Fruit fly (Drosophila melanogaster) whole organism, embryonic: ENCODE measurements around the gene CG5070.
A peak's percentile ranks its signal among the peaks of the same experiment; 100 is the strongest.

Source experiments
- Abd-B ChIP-seq: fragments of 200-800 bp; sonication (Bioruptor generic); optimal IDR thresholded peaks from 2 replicates; lab custom pipeline; 2018; ENCODE audit warnings: missing biosample characterization, mild to moderate bottlenecking, missing genetic modification characterization, moderate library complexity
- Adf1 ChIP-seq: fragments of 200-800 bp; sonication (Bioruptor generic); IDR thresholded peaks from 2 replicates; pipeline ENCODE4 v1.3.6; 2022; ENCODE audit warnings: missing biosample characterization, missing genetic modification characterization
- Atf-2 ChIP-seq: fragments of 200-800 bp; sonication (Bioruptor generic); optimal IDR thresholded peaks from 2 replicates; lab custom pipeline; 2016; ENCODE audit warnings: missing biosample characterization, missing genetic modification characterization
- CG10147 ChIP-seq: fragments of 200-800 bp; sonication (Bioruptor generic); optimal IDR thresholded peaks from 2 replicates; lab custom pipeline; 2019; ENCODE audit warnings: missing biosample characterization, mild to moderate bottlenecking, missing genetic modification characterization, moderate library complexity
- CG10431 ChIP-seq: fragments of 200-800 bp; sonication (Bioruptor generic); optimal IDR thresholded peaks from 3 replicates; lab custom pipeline; 2018; ENCODE audit warnings: missing biosample characterization, mild to moderate bottlenecking, missing genetic modification characterization
- CG10979 ChIP-seq: fragments of 200-800 bp; sonication (Bioruptor generic); optimal IDR thresholded peaks from 2 replicates; lab custom pipeline; 2018; ENCODE audit warnings: missing biosample characterization, mild to moderate bottlenecking, missing genetic modification characterization, moderate library complexity
- CG14860 ChIP-seq: fragments of 200-800 bp; sonication (Bioruptor generic); IDR thresholded peaks from 3 replicates; pipeline ENCODE4 v1.3.6; 2022; ENCODE audit warnings: missing biosample characterization, missing genetic modification characterization; ENCODE audit not compliant: partially characterized antibody
- CG14965 ChIP-seq: fragments of 200-800 bp; sonication (Bioruptor generic); optimal IDR thresholded peaks from 2 replicates; lab custom pipeline; 2016; ENCODE audit warnings: missing biosample characterization, missing genetic modification characterization, borderline replicate concordance
- CG15479 ChIP-seq: fragments of 200-800 bp; sonication (Bioruptor generic); optimal IDR thresholded peaks from 3 replicates; lab custom pipeline; 2019; ENCODE audit warnings: missing biosample characterization, mild to moderate bottlenecking, missing genetic modification characterization, moderate library complexity
- CG17328 ChIP-seq: fragments of 200-800 bp; sonication (Bioruptor generic); IDR thresholded peaks from 2 replicates; pipeline ENCODE4 v1.3.6; 2022; ENCODE audit warnings: missing biosample characterization, missing genetic modification characterization
- CG17359 ChIP-seq: fragments of 200-800 bp; sonication (Bioruptor generic); optimal IDR thresholded peaks from 3 replicates; lab custom pipeline; 2018; ENCODE audit warnings: missing biosample characterization, mild to moderate bottlenecking, missing genetic modification characterization, moderate library complexity
- CG17361 ChIP-seq: fragments of 200-800 bp; sonication (Bioruptor generic); IDR thresholded peaks from 3 replicates; pipeline ENCODE4 v1.3.6; 2022; ENCODE audit warnings: missing biosample characterization, missing genetic modification characterization
- CG18476 ChIP-seq: fragments of 200-800 bp; sonication (Bioruptor generic); optimal IDR thresholded peaks from 2 replicates; lab custom pipeline; 2016; ENCODE audit warnings: missing biosample characterization, mild to moderate bottlenecking, missing genetic modification characterization
- CG2116 ChIP-seq: fragments of 200-800 bp; sonication (Bioruptor generic); optimal IDR thresholded peaks from 3 replicates; lab custom pipeline; 2018; ENCODE audit warnings: missing biosample characterization, mild to moderate bottlenecking, missing genetic modification characterization
- CG34224 ChIP-seq: fragments of 200-800 bp; sonication (Bioruptor generic); IDR thresholded peaks from 3 replicates; pipeline ENCODE4 v1.3.6; 2022; ENCODE audit warnings: missing biosample characterization, missing genetic modification characterization; ENCODE audit not compliant: partially characterized antibody
- CG6813 ChIP-seq: fragments of 200-800 bp; sonication (Bioruptor generic); optimal IDR thresholded peaks from 2 replicates; lab custom pipeline; 2017; ENCODE audit warnings: missing biosample characterization, missing genetic modification characterization, mild to moderate bottlenecking, moderate library complexity, missing genetic modification reagents
- CG7357 ChIP-seq: fragments of 200-800 bp; sonication (Bioruptor generic); IDR thresholded peaks from 3 replicates; pipeline ENCODE4 v1.3.6; 2022; ENCODE audit warnings: missing biosample characterization, missing genetic modification characterization
- CG7372 ChIP-seq: fragments of 200-800 bp; sonication (Bioruptor generic); IDR thresholded peaks from 2 replicates; pipeline ENCODE4 v1.3.6; 2022; ENCODE audit warnings: missing biosample characterization, missing genetic modification characterization
- CG7963 ChIP-seq: fragments of 200-800 bp; sonication (Bioruptor generic); IDR thresholded peaks from 3 replicates; pipeline ENCODE4 v1.3.6; 2022; ENCODE audit warnings: missing biosample characterization, missing genetic modification characterization; ENCODE audit not compliant: partially characterized antibody
- CG7987 ChIP-seq: fragments of 200-800 bp; sonication (Bioruptor generic); optimal IDR thresholded peaks from 2 replicates; lab custom pipeline; 2018; ENCODE audit warnings: missing biosample characterization, mild to moderate bottlenecking, missing genetic modification characterization, moderate library complexity
- CG8089 ChIP-seq: fragments of 200-800 bp; sonication (Bioruptor generic); optimal IDR thresholded peaks from 3 replicates; lab custom pipeline; 2016; ENCODE audit warnings: missing biosample characterization, missing genetic modification characterization
- CG8388 ChIP-seq: fragments of 200-800 bp; sonication (Bioruptor generic); optimal IDR thresholded peaks from 2 replicates; lab custom pipeline; 2019; ENCODE audit warnings: missing biosample characterization, mild to moderate bottlenecking, missing genetic modification characterization, moderate library complexity
- CG8478 ChIP-seq: fragments of >200 bp; optimal IDR thresholded peaks from 2 replicates; lab custom pipeline; 2018
- Doc3 ChIP-seq: fragments of 200-800 bp; sonication (Bioruptor generic); IDR thresholded peaks from 3 replicates; pipeline ENCODE4 v1.3.6; 2022; ENCODE audit warnings: missing biosample characterization, missing genetic modification characterization; ENCODE audit not compliant: partially characterized antibody
- Fer1 ChIP-seq: fragments of 200-800 bp; sonication (Bioruptor generic); optimal IDR thresholded peaks from 2 replicates; lab custom pipeline; 2017; ENCODE audit warnings: missing biosample characterization, mild to moderate bottlenecking, missing genetic modification characterization
- Hmx ChIP-seq: fragments of 200-800 bp; sonication (Bioruptor generic); optimal IDR thresholded peaks from 2 replicates; lab custom pipeline; 2016; ENCODE audit warnings: missing biosample characterization, missing genetic modification characterization
- Optix ChIP-seq: fragments of 200-800 bp; sonication (Bioruptor generic); IDR thresholded peaks from 3 replicates; pipeline ENCODE4 v1.3.6; 2022; ENCODE audit warnings: missing biosample characterization, missing genetic modification characterization
- Rx ChIP-seq: fragments of 200-800 bp; sonication (Bioruptor generic); IDR thresholded peaks from 2 replicates; pipeline ENCODE4 v1.3.6; 2022; ENCODE audit warnings: missing biosample characterization, missing genetic modification characterization
- Scr ChIP-seq: fragments of 200-800 bp; sonication (Bioruptor generic); IDR thresholded peaks from 2 replicates; pipeline ENCODE4 v1.3.6; 2022; ENCODE audit warnings: missing biosample characterization, missing genetic modification characterization; ENCODE audit not compliant: partially characterized antibody
- Side ChIP-seq: fragments of 200-800 bp; sonication (Bioruptor generic); optimal IDR thresholded peaks from 2 replicates; lab custom pipeline; 2016; ENCODE audit warnings: missing biosample characterization, missing genetic modification characterization
- abd-A ChIP-seq: fragments of 200-800 bp; sonication (Bioruptor generic); optimal IDR thresholded peaks from 3 replicates; lab custom pipeline; 2019; ENCODE audit warnings: missing biosample characterization, mild to moderate bottlenecking, missing genetic modification characterization, moderate library complexity
- chm ChIP-seq: fragments of 200-800 bp; sonication (Bioruptor generic); IDR thresholded peaks from 2 replicates; pipeline ENCODE4 v1.3.6; 2022; ENCODE audit warnings: missing biosample characterization, missing genetic modification characterization
- chn ChIP-seq: fragments of 200-800 bp; sonication (Bioruptor generic); optimal IDR thresholded peaks from 2 replicates; lab custom pipeline; 2016; ENCODE audit warnings: missing biosample characterization, missing genetic modification characterization
- crol ChIP-seq: fragments of 200-800 bp; sonication (Bioruptor generic); IDR thresholded peaks from 2 replicates; pipeline ENCODE4 v1.3.6; 2022; ENCODE audit warnings: missing biosample characterization, missing genetic modification characterization
- ham ChIP-seq: fragments of 200-800 bp; sonication (Bioruptor generic); IDR thresholded peaks from 2 replicates; pipeline ENCODE4 v1.3.6; 2022; ENCODE audit warnings: missing biosample characterization, missing genetic modification characterization
- hbn ChIP-seq: fragments of 200-800 bp; sonication (Bioruptor generic); IDR thresholded peaks from 2 replicates; pipeline ENCODE4 v1.3.6; 2022; ENCODE audit warnings: missing biosample characterization, missing genetic modification characterization; ENCODE audit not compliant: partially characterized antibody
- hth ChIP-seq: fragments of >200 bp; optimal IDR thresholded peaks from 2 replicates; lab custom pipeline; 2017; ENCODE audit warnings: inconsistent platforms
- ind ChIP-seq: fragments of 200-800 bp; sonication (Bioruptor generic); optimal IDR thresholded peaks from 3 replicates; lab custom pipeline; 2016; ENCODE audit warnings: missing biosample characterization, missing genetic modification characterization
- jigr1 ChIP-seq: fragments of 200-800 bp; sonication (Bioruptor generic); IDR thresholded peaks from 3 replicates; pipeline ENCODE4 v1.3.6; 2022; ENCODE audit warnings: missing biosample characterization, missing genetic modification characterization
- lbe ChIP-seq: fragments of 200-800 bp; sonication (Bioruptor generic); optimal IDR thresholded peaks from 2 replicates; lab custom pipeline; 2016; ENCODE audit warnings: missing biosample characterization, mild to moderate bottlenecking, missing genetic modification characterization
- lov ChIP-seq, 2 experiments: fragments of 200-800 bp in 1 of 2; fragments of >200 bp in 1 of 2; sonication (Bioruptor generic) in 1 of 2; IDR thresholded peaks in 1 of 2; optimal IDR thresholded peaks in 1 of 2; 2 replicates in 1 of 2; 3 replicates in 1 of 2; pipeline versions ENCODE4 v1.3.6 to Lab custom; 2017 to 2022; ENCODE audit warnings: missing biosample characterization in 1 of 2, missing genetic modification characterization in 1 of 2
- nmo ChIP-seq: fragments of 200-800 bp; sonication (Bioruptor generic); optimal IDR thresholded peaks from 2 replicates; lab custom pipeline; 2018; ENCODE audit warnings: missing biosample characterization, mild to moderate bottlenecking, missing genetic modification characterization, moderate library complexity
- oc ChIP-seq: fragments of 200-800 bp; sonication (Bioruptor generic); optimal IDR thresholded peaks from 2 replicates; lab custom pipeline; 2018; ENCODE audit warnings: missing biosample characterization, mild to moderate bottlenecking, missing genetic modification characterization, moderate library complexity
- onecut ChIP-seq: fragments of 200-800 bp; sonication (Bioruptor generic); IDR thresholded peaks from 2 replicates; pipeline ENCODE4 v1.3.6; 2022; ENCODE audit warnings: missing biosample characterization, missing genetic modification characterization
- psq ChIP-seq: fragments of 200-800 bp; sonication (Bioruptor generic); optimal IDR thresholded peaks from 2 replicates; lab custom pipeline; 2017; ENCODE audit warnings: missing biosample characterization, missing genetic modification characterization
- pum ChIP-seq: fragments of 200-800 bp; sonication (Bioruptor generic); optimal IDR thresholded peaks from 2 replicates; lab custom pipeline; 2016; ENCODE audit warnings: missing biosample characterization, missing genetic modification characterization
- sc ChIP-seq, 3 experiments: fragments of >200 bp in 2 of 3; fragments of 200-800 bp in 1 of 3; sonication (Bioruptor generic) in 1 of 3; optimal IDR thresholded peaks; 2 replicates in 2 of 3; 3 replicates in 1 of 3; lab custom pipeline; 2017; ENCODE audit warnings: mild to moderate bottlenecking in 1 of 3, missing biosample characterization in 1 of 3, missing genetic modification characterization in 1 of 3, missing genetic modification reagents in 1 of 3
- ssp ChIP-seq: fragments of 200-800 bp; sonication (Bioruptor generic); IDR thresholded peaks from 2 replicates; pipeline ENCODE4 v1.3.6; 2022; ENCODE audit warnings: missing biosample characterization, missing genetic modification characterization
- unpg ChIP-seq: fragments of 200-800 bp; sonication (Bioruptor generic); optimal IDR thresholded peaks from 3 replicates; lab custom pipeline; 2018; ENCODE audit warnings: missing biosample characterization, mild to moderate bottlenecking, missing genetic modification characterization, moderate library complexity
- zf30C ChIP-seq: fragments of 200-800 bp; sonication (Bioruptor generic); optimal IDR thresholded peaks from 3 replicates; lab custom pipeline; 2018; ENCODE audit warnings: missing biosample characterization, mild to moderate bottlenecking, missing genetic modification characterization

The CG5070 gene

DNA sequence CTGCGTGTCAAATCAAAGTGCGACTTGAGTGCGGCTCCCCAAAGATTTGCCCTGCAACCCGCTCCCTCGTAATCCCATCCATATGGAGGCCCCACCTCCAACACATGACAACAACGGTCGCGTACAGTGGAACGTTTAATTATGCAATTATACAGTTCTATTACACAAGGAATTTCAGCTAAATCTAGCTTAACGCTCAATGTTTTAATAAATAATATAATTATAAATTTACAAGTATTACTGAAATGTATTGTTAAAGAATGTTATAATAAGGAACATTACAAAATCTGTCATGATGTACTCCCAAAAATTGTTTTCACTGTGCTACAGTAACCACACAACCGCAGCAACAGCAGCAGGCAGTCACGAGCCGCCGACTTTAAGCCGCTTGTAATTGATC lies 28.8 kb upstream of the CG5070 start (continued):
- TF ChIP-seq CG6813 (GFP tag; lab: Kevin White, UChicago), result no peak
- TF ChIP-seq zf30C (GFP tag; lab: Kevin White, UChicago), result no peak
- no peak for TF ChIP-seq CG17328 (GFP tag; lab: Robert Waterston, UW)
- TF ChIP-seq Adf1 (GFP tag; lab: Robert Waterston, UW), result no peak
- TF ChIP-seq CG34224 (GFP tag; lab: Robert Waterston, UW), result no peak
- no peak for TF ChIP-seq Atf-2 (GFP tag; lab: Kevin White, UChicago)
- no peak for TF ChIP-seq onecut
- TF ChIP-seq CG10431 (GFP tag; lab: Kevin White, UChicago), result no peak
- no peak for TF ChIP-seq Hmx (GFP tag; lab: Kevin White, UChicago)
- no peak for TF ChIP-seq Side (GFP tag; lab: Kevin White, UChicago)
- no peak for TF ChIP-seq CG7963 (GFP tag; lab: Robert Waterston, UW)
- no peak for TF ChIP-seq CG7372 (GFP tag; lab: Robert Waterston, UW)
- TF ChIP-seq Doc3, result no peak
- TF ChIP-seq CG8388 (GFP tag; lab: Kevin White, UChicago), result peak; percentile 39
- no peak for TF ChIP-seq CG15479
- TF ChIP-seq abd-A (tag; lab: Kevin White, UChicago), result no peak
- TF ChIP-seq CG7357 (GFP tag; lab: Robert Waterston, UW), result no peak
- no peak; the same call in 2 of the 3 replicates for TF ChIP-seq jigr1 (GFP tag; lab: Robert Waterston, UW)
- no peak for TF ChIP-seq CG7987
- peak; percentile 1 for TF ChIP-seq ind (GFP tag; lab: Kevin White, UChicago)
- no peak for TF ChIP-seq chm (GFP tag; lab: Robert Waterston, UW)
- no peak for TF ChIP-seq CG14965
- no peak for TF ChIP-seq Abd-B
- no peak for TF ChIP-seq chn
- no peak for TF ChIP-seq psq (GFP tag; lab: Kevin White, UChicago)
- TF ChIP-seq crol (GFP tag; lab: Robert Waterston, UW), result no peak
- no peak for TF ChIP-seq sc (optimal IDR thresholded peaks at IDR 0.05; lab: Kevin White, UChicago)
- no peak for TF ChIP-seq sc (GFP tag; optimal IDR thresholded peaks at IDR 0.05; lab: Kevin White, UChicago)
- peak; percentile 32 for TF ChIP-seq nmo (GFP tag; lab: Kevin White, UChicago)
- TF ChIP-seq Rx, result peak; percentile 46; the same call in 1 of the 2 replicates
- TF ChIP-seq CG10979 (tag; lab: Kevin White, UChicago), result peak; percentile 51
- TF ChIP-seq ssp (GFP tag; lab: Robert Waterston, UW), result 0 out of 2 replicates have a peak, but pooled peaks have one; percentile 16
- TF ChIP-seq CG14860 (GFP tag; lab: Robert Waterston, UW), result no peak
- TF ChIP-seq oc (tag; lab: Kevin White, UChicago), result no peak
- TF ChIP-seq pum (GFP tag; lab: Kevin White, UChicago), result no peak
- no peak for TF ChIP-seq CG10147
- TF ChIP-seq Optix, result no peak
- TF ChIP-seq CG18476 (GFP tag; lab: Kevin White, UChicago), result no peak
- no peak for TF ChIP-seq lbe
- peak; percentile 61 for TF ChIP-seq CG17359 (tag; lab: Kevin White, UChicago)
- no peak for TF ChIP-seq CG2116 (GFP tag; lab: Kevin White, UChicago)
- no peak for TF ChIP-seq Fer1 (GFP tag; lab: Kevin White, UChicago)
- no peak for TF ChIP-seq CG8089 (GFP tag; lab: Kevin White, UChicago)
- TF ChIP-seq hbn (GFP tag; lab: Robert Waterston, UW), result no peak
- TF ChIP-seq Scr (GFP tag; lab: Robert Waterston, UW), result no peak
- TF ChIP-seq hth (lab: Kevin White, UChicago), result no peak
- 0 out of 3 replicates have a peak, but pooled peaks have one; percentile 45 for TF ChIP-seq CG17361
- no peak for TF ChIP-seq lov (optimal IDR thresholded peaks at IDR 0.05; lab: Kevin White, UChicago)
- TF ChIP-seq lov (GFP tag; IDR thresholded peaks at IDR 0.05; lab: Robert Waterston, UW), result no peak
- TF ChIP-seq unpg (GFP tag; lab: Kevin White, UChicago), result no peak
- TF ChIP-seq CG8478 (lab: Kevin White, UChicago), result no peak
- no peak for TF ChIP-seq ham (GFP tag; lab: Robert Waterston, UW)
